Fruit fly (Drosophila melanogaster): ENCODE measurements around the gene CG11122.

The CG11122 gene

DNA sequence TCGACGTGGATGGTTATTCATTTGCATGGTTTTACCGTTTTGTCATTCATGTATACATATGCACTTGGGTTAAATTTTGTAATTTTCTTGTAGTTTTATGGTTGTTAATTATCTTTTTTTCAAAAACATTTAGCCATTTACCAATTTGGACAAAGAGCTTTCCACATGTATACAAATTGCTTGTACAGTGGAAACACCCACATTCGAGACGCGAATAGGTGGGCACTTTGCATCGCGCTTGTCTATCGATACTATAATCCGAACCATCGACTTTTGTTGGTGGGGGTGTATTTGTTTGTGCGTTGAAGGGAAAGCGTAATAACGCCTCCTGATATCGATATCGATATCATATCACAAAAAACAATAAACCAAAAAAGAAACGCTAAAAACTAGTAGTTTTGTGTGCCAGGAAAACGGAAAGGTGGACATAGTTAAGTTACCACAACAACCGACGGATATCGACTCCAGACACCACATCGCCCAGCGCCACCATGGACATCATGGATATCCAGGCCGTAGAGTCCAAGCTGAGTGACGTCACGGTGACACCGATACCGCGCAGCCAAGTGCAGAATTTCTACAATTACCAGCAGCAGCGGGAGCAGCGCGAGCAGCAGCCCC lies 13.2 kb upstream of the CG11122 start, which contains the start of gene CDK2AP1 (continued):
- TF ChIP-seq CG33557 (GFP tag; optimal IDR thresholded peaks at IDR 0.05) (no peak), PHDP (tag; optimal IDR thresholded peaks at IDR 0.05) (peak; percentile 6), bab2 (GFP tag; optimal IDR thresholded peaks at IDR 0.05) (peak; percentile 18), Opbp (GFP tag; IDR thresholded peaks at IDR 0.05; ENCODE audit: partially characterized antibody) (peak; percentile 74), Sin3A (optimal IDR thresholded peaks at IDR 0.05) (peak; percentile 19), Atf-2 (GFP tag; optimal IDR thresholded peaks at IDR 0.05) (peak; percentile 18), nerfin-2 (GFP tag; IDR thresholded peaks at IDR 0.05; ENCODE audit: partially characterized antibody) (peak; percentile 72), Abd-B (GFP tag; optimal IDR thresholded peaks at IDR 0.05) (peak; percentile 35), CG14965 (GFP tag; optimal IDR thresholded peaks at IDR 0.05; ENCODE audit: borderline replicate concordance) (no peak), Med (GFP tag) (peak; percentile 79), jumu (GFP tag; optimal IDR thresholded peaks at IDR 0.05) (peak; percentile 48), CG17186 (GFP tag; optimal IDR thresholded peaks at IDR 0.05) (peak; percentile 11), Vsx1 (GFP tag; optimal IDR thresholded peaks at IDR 0.05) (no peak), inv (GFP tag; IDR thresholded peaks at IDR 0.05; ENCODE audit: partially characterized antibody) (peak; percentile 58), phol (tag; optimal IDR thresholded peaks at IDR 0.05) (peak; percentile 37), vnd (GFP tag; IDR thresholded peaks at IDR 0.05; ENCODE audit: partially characterized antibody) (peak; percentile 70), twi (tag; optimal IDR thresholded peaks at IDR 0.05) (no peak), CG9215 (GFP tag; IDR thresholded peaks at IDR 0.05) (no peak), H2.0 (GFP tag; IDR thresholded peaks at IDR 0.05) (peak; percentile 35; the same call in 1 of the 2 replicates), unc-4 (GFP tag; IDR thresholded peaks at IDR 0.05; ENCODE audit: partially characterized antibody) (peak; percentile 65), unpg (GFP tag; optimal IDR thresholded peaks at IDR 0.05) (peak; percentile 24), Hmr (GFP tag; optimal IDR thresholded peaks at IDR 0.05) (peak; percentile 10), Aef1 (GFP tag; IDR thresholded peaks at IDR 0.05) (peak; percentile 25; the same call in 1 of the 3 replicates), HmgZ (tag; optimal IDR thresholded peaks at IDR 0.05) (peak; percentile 39), oc (tag; optimal IDR thresholded peaks at IDR 0.05) (peak; percentile 66), chinmo (GFP tag; IDR thresholded peaks at IDR 0.05; ENCODE audit: partially characterized antibody) (peak; percentile 57; the same call in 1 of the 4 replicates), lola (GFP tag; optimal IDR thresholded peaks at IDR 0.05) (peak in 1 of 3 experiments; percentile 78), CG8924 (tag; optimal IDR thresholded peaks at IDR 0.05) (peak; percentile 31), ind (GFP tag; optimal IDR thresholded peaks at IDR 0.05) (peak; percentile 18), nom (GFP tag; optimal IDR thresholded peaks at IDR 0.05) (peak; percentile 8), ato (GFP tag; IDR thresholded peaks at IDR 0.05; ENCODE audit: partially characterized antibody) (peak; percentile 80), her (GFP tag; optimal IDR thresholded peaks at IDR 0.05) (peak; percentile 50), CG11504 (tag; optimal IDR thresholded peaks at IDR 0.05) (no peak), rib (GFP tag; IDR thresholded peaks at IDR 0.05) (no peak), CG13624 (GFP tag; optimal IDR thresholded peaks at IDR 0.05) (peak; percentile 77), Ptx1 (GFP tag; IDR thresholded peaks at IDR 0.05) (peak; percentile 32), CG30403 (GFP tag; optimal IDR thresholded peaks at IDR 0.05) (peak; percentile 21), CG10209 (GFP tag; optimal IDR thresholded peaks at IDR 0.05) (no peak), CG4404 (GFP tag; IDR thresholded peaks at IDR 0.05) (no peak), Dek (tag; optimal IDR thresholded peaks at IDR 0.05) (peak; percentile 39), Eip74EF (GFP tag; optimal IDR thresholded peaks at IDR 0.05) (peak in 1 of 2 experiments; percentile 40), HLHmδ (GFP tag; optimal IDR thresholded peaks at IDR 0.05) (no peak), HLH3B (GFP tag; IDR thresholded peaks at IDR 0.05) (no peak), sug (tag; optimal IDR thresholded peaks at IDR 0.05) (peak; percentile 66), klu (GFP tag; IDR thresholded peaks at IDR 0.05) (peak; percentile 40; the same call in 1 of the 2 replicates), CG1024 (GFP tag; IDR thresholded peaks at IDR 0.05) (peak; percentile 78), CG6272 (GFP tag; IDR thresholded peaks at IDR 0.05) (no peak), Dref (GFP tag; IDR thresholded peaks at IDR 0.05) (peak; percentile 89)

Data from whole organism, embryonic.